Worm (Caenorhabditis elegans): ENCODE results near the gene tsp-5.

DNA sequence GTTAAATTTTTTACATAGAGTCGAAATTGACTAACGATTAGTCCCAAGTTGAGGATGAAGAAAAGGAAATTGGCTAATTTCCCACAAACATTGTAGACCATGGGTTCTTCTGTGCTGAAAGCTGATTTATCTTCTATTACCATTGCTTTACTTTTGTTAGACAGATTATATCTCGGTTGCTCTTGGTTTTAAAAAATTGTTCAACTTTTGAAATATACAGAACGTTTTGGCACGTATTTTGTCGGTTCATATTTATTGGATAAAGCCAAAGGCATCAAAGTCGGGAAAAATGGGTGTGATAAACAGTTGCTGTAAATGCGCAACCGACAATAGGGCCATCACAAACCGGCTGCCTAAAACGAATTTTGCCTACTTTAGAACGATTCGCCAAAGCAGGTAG is at the start of gene tsp-5:
- TF ChIP-seq dmd-4 (tag; optimal IDR thresholded peaks at IDR 0.05; ENCODE audit: borderline replicate concordance) (no peak), rnt-1 (tag; optimal IDR thresholded peaks at IDR 0.05) (no peak)
